Fruit fly (Drosophila melanogaster): ENCODE data around the gene CG15278.

The CG15278 gene

DNA sequence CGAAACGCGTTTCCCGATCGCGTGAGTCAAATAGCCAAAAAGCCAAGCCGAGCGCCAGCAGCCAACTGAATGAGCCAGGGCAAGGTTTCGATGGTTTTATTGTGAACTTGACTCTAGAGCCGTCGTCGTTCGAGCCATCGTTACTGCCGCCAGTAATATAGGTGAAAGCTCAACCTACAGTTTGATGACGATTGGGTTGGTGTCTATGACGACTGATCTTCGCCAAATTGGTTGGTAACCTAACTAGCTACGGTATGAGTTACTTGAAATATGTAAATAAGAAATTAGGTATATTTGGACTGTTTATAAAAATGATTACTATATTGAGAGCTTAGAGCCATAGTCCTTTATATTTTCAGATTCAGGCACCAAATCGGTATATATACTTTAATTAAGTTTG, 24.5 kb downstream of the CG15278 start, which contains the start of gene CG15279:
TSS of gene CG15279 (minus strand) at position 72 of the 400 bp plus-strand sequence.
- TF ChIP-seq chinmo (GFP tag; IDR thresholded peaks at IDR 0.05; ENCODE audit: partially characterized antibody), result no peak; the same call in 3 of the 4 replicates
- no peak for TF ChIP-seq CG2129 (GFP tag; IDR thresholded peaks at IDR 0.05; ENCODE audit: partially characterized antibody)
- no peak for TF ChIP-seq CG1024 (GFP tag; IDR thresholded peaks at IDR 0.05)
- TF ChIP-seq HLH4C (GFP tag; IDR thresholded peaks at IDR 0.05; ENCODE audit: partially characterized antibody), result 0 out of 3 replicates have a peak, but pooled peaks have one; percentile 20
- TF ChIP-seq Blimp-1 (GFP tag; optimal IDR thresholded peaks at IDR 0.05), result no peak
- TF ChIP-seq CG15479 (GFP tag; optimal IDR thresholded peaks at IDR 0.05), result no peak
- no peak for TF ChIP-seq cwo (GFP tag; optimal IDR thresholded peaks at IDR 0.05)
- no peak for TF ChIP-seq pan (optimal IDR thresholded peaks at IDR 0.05)
- no peak for TF ChIP-seq pan (GFP tag; optimal IDR thresholded peaks at IDR 0.05 in 1 of 2, IDR thresholded peaks at IDR 0.05 in 1 of 2)
- no peak for TF ChIP-seq Antp (GFP tag; optimal IDR thresholded peaks at IDR 0.05)
- TF ChIP-seq ewg (GFP tag; optimal IDR thresholded peaks at IDR 0.05), result no peak
- TF ChIP-seq knrl (GFP tag; IDR thresholded peaks at IDR 0.05; ENCODE audit: partially characterized antibody), result 0 out of 3 replicates have a peak, but pooled peaks have one; percentile 26
- no peak for TF ChIP-seq vnd (GFP tag; IDR thresholded peaks at IDR 0.05; ENCODE audit: partially characterized antibody)
- TF ChIP-seq CG14710 (tag; optimal IDR thresholded peaks at IDR 0.05), result no peak
- no peak for TF ChIP-seq CG16779 (GFP tag; IDR thresholded peaks at IDR 0.05)
- TF ChIP-seq Nf-YC (tag; optimal IDR thresholded peaks at IDR 0.05), result no peak
- no peak for TF ChIP-seq Mes4 (GFP tag; optimal IDR thresholded peaks at IDR 0.05)
- no peak for TF ChIP-seq CG6765 (GFP tag; optimal IDR thresholded peaks at IDR 0.05)
- TF ChIP-seq CG17385 (GFP tag; optimal IDR thresholded peaks at IDR 0.05), result no peak
- TF ChIP-seq fd96Cb (tag; optimal IDR thresholded peaks at IDR 0.05), result no peak
- peak; percentile 39 for TF ChIP-seq Jarid2 (GFP tag; optimal IDR thresholded peaks at IDR 0.05)
- TF ChIP-seq cad (GFP tag; optimal IDR thresholded peaks at IDR 0.05), result peak; percentile 29
- no peak for TF ChIP-seq Med (GFP tag)
- no peak for TF ChIP-seq Gug (GFP tag; IDR thresholded peaks at IDR 0.05)
- TF ChIP-seq hth (optimal IDR thresholded peaks at IDR 0.05), result no peak
- TF ChIP-seq Hr3 (GFP tag; optimal IDR thresholded peaks at IDR 0.05), result no peak
- TF ChIP-seq zf30C (GFP tag; optimal IDR thresholded peaks at IDR 0.05), result no peak
- TF ChIP-seq ftz-f1 (GFP tag; optimal IDR thresholded peaks at IDR 0.05), result no peak
- TF ChIP-seq lilli (GFP tag; optimal IDR thresholded peaks at IDR 0.05), result no peak
- TF ChIP-seq CG11456 (GFP tag; IDR thresholded peaks at IDR 0.05), result no peak
- no peak for TF ChIP-seq CG6272 (GFP tag; IDR thresholded peaks at IDR 0.05)
- no peak for TF ChIP-seq CG32532 (GFP tag; IDR thresholded peaks at IDR 0.05)
- TF ChIP-seq ssp (GFP tag; IDR thresholded peaks at IDR 0.05), result no peak
- TF ChIP-seq CG12769 (tag; optimal IDR thresholded peaks at IDR 0.05), result peak; percentile 78
- TF ChIP-seq sisA (GFP tag; IDR thresholded peaks at IDR 0.05), result no peak
- TF ChIP-seq CG8924 (tag; optimal IDR thresholded peaks at IDR 0.05), result no peak
- no peak for TF ChIP-seq Trl (optimal IDR thresholded peaks at IDR 0.05)
- no peak for TF ChIP-seq Trl (GFP tag; optimal IDR thresholded peaks at IDR 0.05)
- TF ChIP-seq ash1 (GFP tag; optimal IDR thresholded peaks at IDR 0.05), result no peak
- TF ChIP-seq CG42726 (GFP tag; IDR thresholded peaks at IDR 0.05; ENCODE audit: partially characterized antibody), result peak; percentile 11; the same call in 1 of the 2 replicates
- no peak for TF ChIP-seq CG3065 (GFP tag; optimal IDR thresholded peaks at IDR 0.05)
- TF ChIP-seq gro (GFP tag; optimal IDR thresholded peaks at IDR 0.05), result no peak
- no peak for TF ChIP-seq az2 (GFP tag; optimal IDR thresholded peaks at IDR 0.05)
- no peak for TF ChIP-seq corto (GFP tag; optimal IDR thresholded peaks at IDR 0.05)
- no peak for TF ChIP-seq tin (GFP tag; optimal IDR thresholded peaks at IDR 0.05)
- TF ChIP-seq CG10543 (GFP tag; optimal IDR thresholded peaks at IDR 0.05), result no peak
- no peak for TF ChIP-seq CTCF (GFP tag; optimal IDR thresholded peaks at IDR 0.05)
- no peak for TF ChIP-seq CG31388 (GFP tag; optimal IDR thresholded peaks at IDR 0.05)
- TF ChIP-seq CG2116 (GFP tag; optimal IDR thresholded peaks at IDR 0.05), result no peak
- TF ChIP-seq CG16863 (GFP tag; optimal IDR thresholded peaks at IDR 0.05), result no peak
- no peak for TF ChIP-seq Myb (GFP tag; optimal IDR thresholded peaks at IDR 0.05)
- TF ChIP-seq tll (GFP tag; optimal IDR thresholded peaks at IDR 0.05), result no peak
